Fruit fly (Drosophila melanogaster) whole organism, embryonic: Measurements from ENCODE around the gene Svil.

Source experiments
- ATbp ChIP-seq: fragments of 200-800 bp; sonication (Bioruptor generic); optimal IDR thresholded peaks from 2 replicates; lab custom pipeline; 2017; ENCODE audit warnings: missing biosample characterization, mild to moderate bottlenecking, missing genetic modification characterization, missing genetic modification reagents
- B-H1 ChIP-seq: fragments of 200-800 bp; sonication (Bioruptor generic); IDR thresholded peaks from 3 replicates; pipeline ENCODE4 v1.3.6; 2022; ENCODE audit warnings: missing biosample characterization, missing genetic modification characterization
- CG11456 ChIP-seq: fragments of 200-800 bp; sonication (Bioruptor generic); IDR thresholded peaks from 3 replicates; pipeline ENCODE4 v1.3.6; 2022; ENCODE audit warnings: missing biosample characterization, missing genetic modification characterization
- CG11560 ChIP-seq: fragments of 200-800 bp; sonication (Bioruptor generic); IDR thresholded peaks from 3 replicates; pipeline ENCODE4 v1.3.6; 2022; ENCODE audit warnings: missing biosample characterization, missing genetic modification characterization
- CG12236 ChIP-seq: fragments of 200-800 bp; sonication (Bioruptor generic); optimal IDR thresholded peaks from 2 replicates; lab custom pipeline; 2016; ENCODE audit warnings: missing biosample characterization, missing genetic modification characterization
- CG14860 ChIP-seq: fragments of 200-800 bp; sonication (Bioruptor generic); IDR thresholded peaks from 3 replicates; pipeline ENCODE4 v1.3.6; 2022; ENCODE audit warnings: missing biosample characterization, missing genetic modification characterization; ENCODE audit not compliant: partially characterized antibody
- CG1529 ChIP-seq: fragments of 200-800 bp; sonication (Bioruptor generic); optimal IDR thresholded peaks from 3 replicates; lab custom pipeline; 2018; ENCODE audit warnings: missing biosample characterization, missing genetic modification characterization
- CG1603 ChIP-seq: fragments of 200-800 bp; sonication (Bioruptor generic); optimal IDR thresholded peaks from 2 replicates; lab custom pipeline; 2019; ENCODE audit warnings: missing biosample characterization, mild to moderate bottlenecking, missing genetic modification characterization, moderate library complexity
- CG17359 ChIP-seq: fragments of 200-800 bp; sonication (Bioruptor generic); optimal IDR thresholded peaks from 3 replicates; lab custom pipeline; 2018; ENCODE audit warnings: missing biosample characterization, mild to moderate bottlenecking, missing genetic modification characterization, moderate library complexity
- CG18262 ChIP-seq: fragments of 200-800 bp; optimal IDR thresholded peaks from 3 replicates; lab custom pipeline; 2019; ENCODE audit warnings: missing biosample characterization, mild to moderate bottlenecking, missing genetic modification characterization, moderate library complexity
- CG2116 ChIP-seq: fragments of 200-800 bp; sonication (Bioruptor generic); optimal IDR thresholded peaks from 3 replicates; lab custom pipeline; 2018; ENCODE audit warnings: missing biosample characterization, mild to moderate bottlenecking, missing genetic modification characterization
- CG2199 ChIP-seq: fragments of 200-800 bp; sonication (Bioruptor generic); IDR thresholded peaks from 3 replicates; pipeline ENCODE4 v1.3.6; 2022; ENCODE audit warnings: missing biosample characterization, missing genetic modification characterization
- CG2889 ChIP-seq: fragments of 200-800 bp; sonication (Bioruptor generic); IDR thresholded peaks from 3 replicates; pipeline ENCODE4 v1.3.6; 2022; ENCODE audit warnings: missing biosample characterization, missing genetic modification characterization
- CG30403 ChIP-seq: fragments of 200-800 bp; sonication (Bioruptor generic); optimal IDR thresholded peaks from 3 replicates; lab custom pipeline; 2016; ENCODE audit warnings: missing biosample characterization, missing genetic modification characterization
- CG32532 ChIP-seq: fragments of 200-800 bp; sonication (Bioruptor generic); IDR thresholded peaks from 2 replicates; pipeline ENCODE4 v1.3.6; 2022; ENCODE audit warnings: missing biosample characterization, missing genetic modification characterization
- CG4617 ChIP-seq: fragments of 200-800 bp; sonication (Bioruptor generic); optimal IDR thresholded peaks from 3 replicates; lab custom pipeline; 2016; ENCODE audit warnings: missing biosample characterization, missing genetic modification characterization, borderline replicate concordance
- CG6765 ChIP-seq: fragments of 200-800 bp; sonication (Bioruptor generic); optimal IDR thresholded peaks from 3 replicates; lab custom pipeline; 2017; ENCODE audit warnings: missing biosample characterization, mild to moderate bottlenecking, missing genetic modification characterization
- Deaf1 ChIP-seq: fragments of 200-800 bp; optimal IDR thresholded peaks from 3 replicates; lab custom pipeline; 2019; ENCODE audit warnings: missing biosample characterization, mild to moderate bottlenecking, missing genetic modification characterization, moderate library complexity
- Dek ChIP-seq: fragments of 200-800 bp; sonication (Bioruptor generic); optimal IDR thresholded peaks from 3 replicates; lab custom pipeline; 2019; ENCODE audit warnings: missing biosample characterization, mild to moderate bottlenecking, missing genetic modification characterization, moderate library complexity
- Eip74EF ChIP-seq, 2 experiments: fragments of 200-800 bp in 1 of 2; fragments of >200 bp in 1 of 2; sonication (Bioruptor generic) in 1 of 2; optimal IDR thresholded peaks; 2 replicates each; lab custom pipeline; 2017 to 2019; ENCODE audit warnings: missing biosample characterization in 2 of 2, missing genetic modification characterization in 2 of 2, mild to moderate bottlenecking in 1 of 2, moderate library complexity in 1 of 2
- Ets65A ChIP-seq: fragments of 200-800 bp; sonication (Bioruptor generic); peaks from one replicate; lab custom pipeline; 2016; ENCODE audit warnings: missing biosample characterization, missing genetic modification characterization
- Gsc ChIP-seq: fragments of 200-800 bp; sonication (Bioruptor generic); IDR thresholded peaks from 2 replicates; pipeline ENCODE4 v1.3.6; 2022; ENCODE audit warnings: missing biosample characterization, missing genetic modification characterization
- HLH54F ChIP-seq: fragments of 200-800 bp; sonication (Bioruptor generic); optimal IDR thresholded peaks from 3 replicates; lab custom pipeline; 2016; ENCODE audit warnings: missing biosample characterization, missing genetic modification characterization
- Hr78 ChIP-seq, 2 experiments: fragments of 200-800 bp in 1 of 2; fragments of >200 bp in 1 of 2; sonication (Bioruptor generic) in 1 of 2; optimal IDR thresholded peaks; 2 replicates each; lab custom pipeline; 2017 to 2019; ENCODE audit warnings: missing biosample characterization in 2 of 2, missing genetic modification characterization in 2 of 2, mild to moderate bottlenecking in 1 of 2, moderate library complexity in 1 of 2
- Lim3 ChIP-seq: fragments of 200-800 bp; sonication (Bioruptor generic); IDR thresholded peaks from 2 replicates; pipeline ENCODE4 v1.3.6; 2022; ENCODE audit warnings: missing biosample characterization, missing genetic modification characterization
- MBD-R2 ChIP-seq: fragments of 200-800 bp; sonication (Bioruptor generic); IDR thresholded peaks from 2 replicates; pipeline ENCODE4 v1.3.6; 2022; ENCODE audit warnings: missing biosample characterization, missing genetic modification characterization
- Med ChIP-seq: fragments of 200-800 bp; sonication (Bioruptor generic); peaks from one replicate; lab custom pipeline; 2016; ENCODE audit warnings: missing biosample characterization, missing genetic modification characterization, mild to moderate bottlenecking, inconsistent platforms, moderate library complexity
- Pdp1 ChIP-seq, 2 experiments: fragments of 200-800 bp; sonication (Bioruptor generic); optimal IDR thresholded peaks; 3 replicates each; lab custom pipeline; 2016; ENCODE audit warnings: missing biosample characterization in 2 of 2, missing genetic modification characterization in 2 of 2, mild to moderate bottlenecking in 1 of 2, moderate library complexity in 1 of 2
- Ptx1 ChIP-seq: fragments of 200-800 bp; sonication (Bioruptor generic); IDR thresholded peaks from 2 replicates; pipeline ENCODE4 v1.3.6; 2022; ENCODE audit warnings: missing biosample characterization, missing genetic modification characterization
- TFAM ChIP-seq: fragments of 200-800 bp; sonication (Bioruptor generic); optimal IDR thresholded peaks from 2 replicates; lab custom pipeline; 2017; ENCODE audit warnings: missing biosample characterization, missing genetic modification characterization, inconsistent platforms
- Trl ChIP-seq, 3 experiments: fragments of >200 bp in 2 of 3; fragments of 200-800 bp in 1 of 3; sonication (Bioruptor generic) in 1 of 3; optimal IDR thresholded peaks; 2 replicates in 1 of 3; 3 replicates in 2 of 3; lab custom pipeline; 2016 to 2017; ENCODE audit warnings: missing biosample characterization in 1 of 3, missing genetic modification characterization in 1 of 3
- Usf ChIP-seq: fragments of 200-800 bp; sonication (Bioruptor generic); optimal IDR thresholded peaks from 2 replicates; lab custom pipeline; 2017; ENCODE audit warnings: missing genotype, missing biosample characterization, missing genetic modification characterization
- Vsx1 ChIP-seq: fragments of 200-800 bp; sonication (Bioruptor generic); optimal IDR thresholded peaks from 2 replicates; lab custom pipeline; 2017; ENCODE audit warnings: missing biosample characterization, mild to moderate bottlenecking, missing genetic modification characterization, missing genetic modification reagents
- ase ChIP-seq: fragments of 200-800 bp; sonication (Bioruptor generic); IDR thresholded peaks from 3 replicates; pipeline ENCODE4 v1.3.6; 2022; ENCODE audit warnings: missing biosample characterization, missing genetic modification characterization
- cas ChIP-seq: fragments of 200-800 bp; sonication (Bioruptor generic); IDR thresholded peaks from 2 replicates; pipeline ENCODE4 v1.3.6; 2022; ENCODE audit warnings: missing biosample characterization, missing genetic modification characterization
- caup ChIP-seq: fragments of 200-800 bp; sonication (Bioruptor generic); optimal IDR thresholded peaks from 3 replicates; lab custom pipeline; 2017; ENCODE audit warnings: missing biosample characterization, mild to moderate bottlenecking, missing genetic modification characterization, moderate library complexity; ENCODE audit not compliant: severe bottlenecking
- eyg ChIP-seq: fragments of 200-800 bp; sonication (Bioruptor generic); optimal IDR thresholded peaks from 3 replicates; lab custom pipeline; 2016; ENCODE audit warnings: missing biosample characterization, missing genetic modification characterization
- gro ChIP-seq: fragments of 200-800 bp; sonication (Bioruptor generic); optimal IDR thresholded peaks from 2 replicates; lab custom pipeline; 2016; ENCODE audit warnings: missing biosample characterization, missing genetic modification characterization
- her ChIP-seq: fragments of 200-800 bp; sonication (Bioruptor generic); optimal IDR thresholded peaks from 2 replicates; lab custom pipeline; 2016; ENCODE audit warnings: missing biosample characterization, missing genetic modification characterization
- hkb ChIP-seq, 2 experiments: fragments of 200-800 bp in 1 of 2; fragments of >200 bp in 1 of 2; sonication (Bioruptor generic) in 1 of 2; IDR thresholded peaks in 1 of 2; optimal IDR thresholded peaks in 1 of 2; 2 replicates each; pipeline versions ENCODE4 v1.3.6 to Lab custom; 2017 to 2022; ENCODE audit warnings: missing biosample characterization in 1 of 2, missing genetic modification characterization in 1 of 2
- insv ChIP-seq, 2 experiments: fragments of 200-800 bp; sonication (Bioruptor generic); optimal IDR thresholded peaks; 3 replicates each; lab custom pipeline; 2016 to 2018; ENCODE audit warnings: missing biosample characterization in 2 of 2, missing genetic modification characterization in 2 of 2
- knrl ChIP-seq: fragments of 200-800 bp; sonication (Bioruptor generic); IDR thresholded peaks from 3 replicates; pipeline ENCODE4 v1.3.6; 2022; ENCODE audit warnings: missing biosample characterization, missing genetic modification characterization; ENCODE audit not compliant: partially characterized antibody
- otp ChIP-seq: fragments of 200-800 bp; sonication (Bioruptor generic); IDR thresholded peaks from 3 replicates; pipeline ENCODE4, ENCODE4 v1.3.6; 2022; ENCODE audit warnings: missing biosample characterization, missing genetic modification characterization
- rib ChIP-seq: fragments of 200-800 bp; sonication (Bioruptor generic); IDR thresholded peaks from 2 replicates; pipeline ENCODE4 v1.3.6; 2022; ENCODE audit warnings: missing biosample characterization, missing genetic modification characterization
- sisA ChIP-seq: fragments of 200-800 bp; sonication (Bioruptor generic); IDR thresholded peaks from 2 replicates; pipeline ENCODE4 v1.3.6; 2022; ENCODE audit warnings: missing biosample characterization, missing genetic modification characterization
- stwl ChIP-seq: fragments of 200-800 bp; sonication (Bioruptor generic); optimal IDR thresholded peaks from 3 replicates; lab custom pipeline; 2018; ENCODE audit warnings: missing biosample characterization, mild to moderate bottlenecking, missing genetic modification characterization, moderate library complexity
- zfh1 ChIP-seq: fragments of 200-800 bp; sonication (Bioruptor generic); IDR thresholded peaks from 3 replicates; pipeline ENCODE4 v1.3.6; 2022; ENCODE audit warnings: missing biosample characterization, missing genetic modification characterization

Gene Svil

DNA sequence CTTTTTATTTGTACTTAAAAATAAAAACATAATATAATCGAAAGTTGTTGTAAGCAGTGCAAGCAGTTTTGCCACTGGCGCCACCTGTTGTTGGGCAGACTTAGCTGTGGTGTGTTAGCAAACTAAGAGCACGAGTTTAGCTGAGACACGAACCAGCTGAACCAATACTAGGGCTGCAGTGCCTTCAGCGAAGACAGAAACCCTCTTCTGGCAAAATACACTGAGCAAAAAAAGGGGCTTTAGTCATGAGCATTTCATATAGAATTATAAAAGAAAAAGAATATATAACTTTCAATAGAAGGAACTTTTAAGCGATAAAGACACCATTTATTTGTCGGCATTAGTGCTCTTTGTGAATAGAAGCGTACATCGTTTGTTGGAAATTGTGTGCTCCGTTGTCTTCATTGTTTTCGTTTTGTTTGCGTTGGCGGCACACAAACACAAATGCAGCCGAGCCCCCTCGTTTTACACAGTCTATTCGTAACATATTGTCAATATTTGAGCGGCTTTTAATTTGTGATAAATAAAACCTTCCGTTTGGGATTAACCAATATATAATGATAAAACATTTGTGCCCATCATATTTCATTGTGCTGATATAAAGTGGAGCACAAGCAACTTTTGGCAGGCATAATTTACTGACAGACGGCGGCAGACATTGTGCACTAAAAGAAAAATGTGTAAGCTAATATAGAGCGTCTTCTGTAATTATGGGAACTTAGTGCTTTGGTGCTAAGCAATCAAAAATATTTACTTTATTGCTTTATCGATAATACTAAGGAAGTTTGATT is 154.1 kb downstream of the Svil start (continued):
- TF ChIP-seq Lim3 (GFP tag; lab: Robert Waterston, UW), result no peak
- peak; percentile 78 for TF ChIP-seq zfh1 (GFP tag; lab: Robert Waterston, UW)
- peak; percentile 76 for TF ChIP-seq CG11560 (tag; lab: Robert Waterston, UW)
- peak; percentile 72 for TF ChIP-seq B-H1 (GFP tag; lab: Robert Waterston, UW)
- peak in 1 of 2 experiments; percentile 86 for TF ChIP-seq Eip74EF (GFP tag; optimal IDR thresholded peaks at IDR 0.05; lab: Kevin White, UChicago)
- TF ChIP-seq CG12236 (GFP tag; lab: Kevin White, UChicago), result no peak
- peak; percentile 56 for TF ChIP-seq HLH54F (GFP tag; lab: Kevin White, UChicago)
- TF ChIP-seq ase (GFP tag; lab: Robert Waterston, UW), result peak; percentile 72; the same call in 2 of the 3 replicates
- peak; percentile 89 for TF ChIP-seq CG32532
- peak; percentile 80 for TF ChIP-seq hkb (optimal IDR thresholded peaks at IDR 0.05; lab: Kevin White, UChicago)
- TF ChIP-seq hkb (GFP tag; IDR thresholded peaks at IDR 0.05; lab: Robert Waterston, UW), result peak; percentile 79
- TF ChIP-seq Hr78 (GFP tag; optimal IDR thresholded peaks at IDR 0.05; lab: Kevin White, UChicago), result no peak
- TF ChIP-seq CG1529 (GFP tag; lab: Kevin White, UChicago), result peak; percentile 77
- peak; percentile 94 for TF ChIP-seq CG2199 (GFP tag; lab: Robert Waterston, UW)
- TF ChIP-seq Trl (optimal IDR thresholded peaks at IDR 0.05; lab: Kevin White, UChicago), result no peak
- peak; percentile 43 for TF ChIP-seq Trl (GFP tag; optimal IDR thresholded peaks at IDR 0.05; lab: Kevin White, UChicago)
- TF ChIP-seq CG18262 (tag; lab: Kevin White, UChicago), result peak; percentile 76
- TF ChIP-seq Ets65A, result peak; percentile 98
- TF ChIP-seq CG1603, result peak; percentile 58
- TF ChIP-seq Ptx1 (GFP tag; lab: Robert Waterston, UW), result peak; percentile 77
- TF ChIP-seq sisA, result peak; percentile 86
- peak; percentile 3 to 56 for TF ChIP-seq Pdp1 (GFP tag; optimal IDR thresholded peaks at IDR 0.05; lab: Kevin White, UChicago)
- peak; percentile 75 for TF ChIP-seq cas (GFP tag; lab: Robert Waterston, UW)
- TF ChIP-seq CG4617 (GFP tag; lab: Kevin White, UChicago), result peak; percentile 29
- TF ChIP-seq CG17359, result peak; percentile 55
- peak; percentile 90 for TF ChIP-seq ATbp
- TF ChIP-seq CG11456, result peak; percentile 89
- TF ChIP-seq eyg (GFP tag; lab: Kevin White, UChicago), result no peak
- no peak for TF ChIP-seq Gsc
- peak; percentile 36 for TF ChIP-seq Vsx1 (GFP tag; lab: Kevin White, UChicago)
- TF ChIP-seq rib (GFP tag; lab: Robert Waterston, UW), result peak; percentile 52
- peak; percentile 42 for TF ChIP-seq CG6765 (GFP tag; lab: Kevin White, UChicago)
- peak in 1 of 2 experiments; percentile 18 for TF ChIP-seq insv (GFP tag; optimal IDR thresholded peaks at IDR 0.05; lab: Kevin White, UChicago)
- TF ChIP-seq CG14860, result no peak
- peak; percentile 44 for TF ChIP-seq Deaf1 (tag; lab: Kevin White, UChicago)
- TF ChIP-seq knrl, result peak; percentile 74
- peak; percentile 48 for TF ChIP-seq CG2116 (GFP tag; lab: Kevin White, UChicago)
- TF ChIP-seq otp (GFP tag; lab: Robert Waterston, UW), result peak; percentile 82; the same call in 2 of the 3 replicates
- peak; percentile 81 for TF ChIP-seq stwl
- TF ChIP-seq her (GFP tag; lab: Kevin White, UChicago), result peak; percentile 11
- TF ChIP-seq gro, result peak; percentile 76
- TF ChIP-seq MBD-R2, result peak; percentile 34
- TF ChIP-seq CG2889 (GFP tag; lab: Robert Waterston, UW), result peak; percentile 51; the same call in 2 of the 3 replicates
- peak; percentile 50 for TF ChIP-seq Usf (GFP tag; lab: Kevin White, UChicago)
- TF ChIP-seq Med, result peak; percentile 96
- peak; percentile 72 for TF ChIP-seq Dek (tag; lab: Kevin White, UChicago)
- TF ChIP-seq TFAM (GFP tag; lab: Kevin White, UChicago), result no peak
- peak; percentile 36 for TF ChIP-seq CG30403 (GFP tag; lab: Kevin White, UChicago)
- peak; percentile 78 for TF ChIP-seq caup (GFP tag; lab: Kevin White, UChicago)
